Worm (Caenorhabditis elegans) whole organism, mixed stage, embryonic: Measurements from ENCODE around the gene Y53G8B.2.

Experiments used
- M03D4.4 ChIP-seq: sonication (generic microtip); optimal IDR thresholded peaks from 2 replicates; lab custom pipeline; 2017; ENCODE audit warnings: mild to moderate bottlenecking, missing genetic modification characterization, missing compliant biosample characterization
- blmp-1 ChIP-seq: fragments of 150-350 bp; optimal IDR thresholded peaks from 2 replicates; lab custom pipeline; 2014; ENCODE audit warnings: missing biosample characterization, missing genetic modification characterization
- ceh-83 ChIP-seq: fragments of 200-800 bp; sonication (Bioruptor generic); optimal IDR thresholded peaks from 2 replicates; lab custom pipeline; 2018; ENCODE audit warnings: mild to moderate bottlenecking, missing genetic modification characterization, missing compliant biosample characterization
- ces-1 ChIP-seq: fragments of 150-350 bp; optimal IDR thresholded peaks from 2 replicates; lab custom pipeline; 2014; ENCODE audit warnings: missing biosample characterization, missing genetic modification reagents, missing genetic modification characterization
- cnd-1 ChIP-seq: fragments of 200-800 bp; sonication (Bioruptor generic); optimal IDR thresholded peaks from 2 replicates; lab custom pipeline; 2018; ENCODE audit warnings: mild to moderate bottlenecking, missing genetic modification characterization, missing compliant biosample characterization
- drap-1 ChIP-seq: fragments of 200-800 bp; sonication (Bioruptor generic); optimal IDR thresholded peaks from 3 replicates; lab custom pipeline; 2018; ENCODE audit warnings: mild to moderate bottlenecking, missing genetic modification characterization, missing compliant biosample characterization
- elt-1 ChIP-seq: sonication (generic microtip); optimal IDR thresholded peaks from 2 replicates; lab custom pipeline; 2017; ENCODE audit warnings: missing genetic modification characterization, mild to moderate bottlenecking, missing compliant biosample characterization, antibody characterized with exemption, moderate library complexity, borderline replicate concordance; ENCODE audit not compliant: insufficient read depth
- elt-3 ChIP-seq: fragments of 150-350 bp; optimal IDR thresholded peaks from 2 replicates; lab custom pipeline; 2014; ENCODE audit warnings: missing biosample characterization, missing genetic modification characterization
- flh-1 ChIP-seq: fragments of 200-800 bp; sonication (Bioruptor generic); optimal IDR thresholded peaks from 2 replicates; lab custom pipeline; 2018; ENCODE audit warnings: mild to moderate bottlenecking, missing genetic modification characterization, moderate library complexity, missing compliant biosample characterization
- ham-2 ChIP-seq: fragments of 200-800 bp; sonication (Bioruptor generic); optimal IDR thresholded peaks from 2 replicates; lab custom pipeline; 2018; ENCODE audit warnings: mild to moderate bottlenecking, missing genetic modification characterization, missing compliant biosample characterization
- hlh-1 ChIP-seq: fragments of 150-350 bp; optimal IDR thresholded peaks from 2 replicates; lab custom pipeline; 2014; ENCODE audit warnings: missing biosample characterization, missing genetic modification reagents, missing genetic modification characterization
- lin-13 ChIP-seq: fragments of 150-350 bp; optimal IDR thresholded peaks from 2 replicates; lab custom pipeline; 2014; ENCODE audit warnings: missing biosample characterization, missing genetic modification characterization
- mep-1 ChIP-seq: fragments of 150-350 bp; optimal IDR thresholded peaks from 2 replicates; lab custom pipeline; 2017; ENCODE audit warnings: missing biosample characterization, missing genetic modification reagents, missing genetic modification characterization, inconsistent platforms
- mls-2 ChIP-seq: sonication (generic microtip); optimal IDR thresholded peaks from 2 replicates; lab custom pipeline; 2016; ENCODE audit warnings: mild to moderate bottlenecking, missing genetic modification characterization, moderate library complexity, missing compliant biosample characterization
- nhr-12 ChIP-seq: fragments of 150-350 bp; optimal IDR thresholded peaks from 2 replicates; lab custom pipeline; 2014; ENCODE audit warnings: missing biosample characterization, missing genetic modification characterization
- nhr-2 ChIP-seq: fragments of 150-350 bp; optimal IDR thresholded peaks from 2 replicates; lab custom pipeline; 2014; ENCODE audit warnings: missing biosample characterization, missing genetic modification characterization
- nhr-237 ChIP-seq: fragments of 150-350 bp; optimal IDR thresholded peaks from 2 replicates; lab custom pipeline; 2014; ENCODE audit warnings: missing biosample characterization, missing genetic modification characterization
- nhr-76 ChIP-seq: sonication (generic microtip); optimal IDR thresholded peaks from 2 replicates; lab custom pipeline; 2017; ENCODE audit warnings: missing biosample characterization, missing genetic modification characterization
- pha-4 ChIP-seq: fragments of 150-350 bp; optimal IDR thresholded peaks from 2 replicates; lab custom pipeline; 2018; ENCODE audit warnings: missing biosample characterization, missing genetic modification reagents, missing genetic modification characterization
- sem-2 ChIP-seq: fragments of 200-800 bp; sonication (Bioruptor generic); optimal IDR thresholded peaks from 2 replicates; lab custom pipeline; 2018; ENCODE audit warnings: mild to moderate bottlenecking, missing genetic modification characterization, missing compliant biosample characterization
- snpc-4 ChIP-seq: fragments of 150-350 bp; optimal IDR thresholded peaks from 2 replicates; lab custom pipeline; 2014; ENCODE audit warnings: missing biosample characterization, missing genetic modification characterization
- sptf-1 ChIP-seq: sonication (generic microtip); optimal IDR thresholded peaks from 2 replicates; lab custom pipeline; 2017; ENCODE audit warnings: mild to moderate bottlenecking, missing genetic modification characterization, moderate library complexity, missing compliant biosample characterization
- tbx-8 ChIP-seq: fragments of 200-800 bp; sonication (Bioruptor generic); optimal IDR thresholded peaks from 2 replicates; lab custom pipeline; 2018; ENCODE audit warnings: mild to moderate bottlenecking, missing genetic modification characterization, moderate library complexity, missing compliant biosample characterization
- unc-120 ChIP-seq: sonication (generic microtip); optimal IDR thresholded peaks from 2 replicates; lab custom pipeline; 2017; ENCODE audit warnings: missing genetic modification characterization, missing compliant biosample characterization; ENCODE audit not compliant: poor library complexity, severe bottlenecking
- unc-39 ChIP-seq: fragments of 150-350 bp; optimal IDR thresholded peaks from 2 replicates; lab custom pipeline; 2014; ENCODE audit warnings: missing biosample characterization, missing genetic modification characterization
- unc-62 ChIP-seq: fragments of 150-350 bp; optimal IDR thresholded peaks from 2 replicates; lab custom pipeline; 2014; ENCODE audit warnings: missing biosample characterization, missing genetic modification reagents, missing genetic modification characterization
- zip-8 ChIP-seq: fragments of 150-350 bp; optimal IDR thresholded peaks from 2 replicates; lab custom pipeline; 2014; ENCODE audit warnings: missing biosample characterization, missing genetic modification characterization
- ztf-11 ChIP-seq: fragments of 150-350 bp; optimal IDR thresholded peaks from 2 replicates; lab custom pipeline; 2014; ENCODE audit warnings: missing biosample characterization, missing genetic modification characterization

Gene Y53G8B.2

ce11 chrIII:3109564-3109963, 5.8 kb upstream of the Y53G8B.2 start:
- TF ChIP-seq mep-1 (tag; lab: Kevin White, UChicago) (no peak), drap-1 (GFP tag; lab: Kevin White, UChicago) (no peak), unc-62 (GFP tag; lab: Kevin White, UChicago) (no peak), ham-2 (GFP tag; lab: Kevin White, UChicago) (no peak), ces-1 (GFP tag; lab: Kevin White, UChicago) (no peak), blmp-1 (tag; lab: Kevin White, UChicago) (no peak), sptf-1 (tag; lab: Kevin White, UChicago) (no peak), ceh-83 (no peak), unc-39 (tag; lab: Kevin White, UChicago) (no peak), pha-4 (no peak), mls-2 (tag; lab: Kevin White, UChicago) (no peak), zip-8 (no peak), elt-3 (tag; lab: Kevin White, UChicago) (no peak), M03D4.4 (tag; lab: Kevin White, UChicago) (no peak)

ce11 chrIII:3108804-3109203, 5.0 kb upstream of the Y53G8B.2 start:
- no peak for TF ChIP-seq cnd-1 (tag; lab: Kevin White, UChicago)

- TF ChIP-seq zip-8 (no peak), snpc-4 (tag; lab: Kevin White, UChicago) (no peak), unc-120 (tag; lab: Kevin White, UChicago) (no peak), nhr-12 (tag; lab: Kevin White, UChicago) (no peak), M03D4.4 (tag; lab: Kevin White, UChicago) (no peak), lin-13 (tag; lab: Kevin White, UChicago) (no peak), pha-4 (no peak), elt-1 (tag; lab: Kevin White, UChicago) (no peak), flh-1 (GFP tag; lab: Kevin White, UChicago) (no peak), ztf-11 (tag; lab: Kevin White, UChicago) (no peak), mls-2 (tag; lab: Kevin White, UChicago) (no peak)
Measured at ce11 chrIII:3107530-3107929, 3.8 kb upstream of the Y53G8B.2 start.

ce11 chrIII:3106301-3106700, 2.5 kb upstream of the Y53G8B.2 start:
- TF ChIP-seq mls-2 (tag; lab: Kevin White, UChicago) (no peak), lin-13 (tag; lab: Kevin White, UChicago) (no peak), nhr-237 (no peak), ces-1 (GFP tag; lab: Kevin White, UChicago) (no peak), ztf-11 (tag; lab: Kevin White, UChicago) (no peak), ham-2 (GFP tag; lab: Kevin White, UChicago) (no peak), cnd-1 (tag; lab: Kevin White, UChicago) (no peak), sptf-1 (tag; lab: Kevin White, UChicago) (no peak), zip-8 (no peak), sem-2 (GFP tag; lab: Kevin White, UChicago) (no peak), unc-39 (tag; lab: Kevin White, UChicago) (no peak), nhr-12 (tag; lab: Kevin White, UChicago) (no peak), flh-1 (GFP tag; lab: Kevin White, UChicago) (no peak)

ce11 chrIII:3105212-3105611, 1.5 kb upstream of the Y53G8B.2 start:
- TF ChIP-seq tbx-8: no peak
- TF ChIP-seq nhr-76 (tag; lab: Kevin White, UChicago): no peak
- TF ChIP-seq elt-3 (tag; lab: Kevin White, UChicago): no peak
- TF ChIP-seq nhr-2 (tag; lab: Kevin White, UChicago): no peak
- TF ChIP-seq, all 35 proteins: peak for 0

- peak; percentile 6 for TF ChIP-seq hlh-1 (tag; lab: Kevin White, UChicago)
- TF ChIP-seq unc-62 (GFP tag; lab: Kevin White, UChicago): peak; percentile 6
- no peak for TF ChIP-seq ceh-83
- TF ChIP-seq, all 35 proteins: peak for 2
Measured at ce11 chrIII:3104536-3104935, 781 bp upstream of the Y53G8B.2 start.
